Worm (Caenorhabditis elegans): ENCODE measurements around the gene Y43F8B.11.

- TF ChIP-seq nfya-1 (tag; optimal IDR thresholded peaks at IDR 0.05) (no peak), pqm-1 (tag; optimal IDR thresholded peaks at IDR 0.05) (no peak), ceh-45 (GFP tag; IDR thresholded peaks at IDR 0.05) (no peak), pha-4 (tag; optimal IDR thresholded peaks at IDR 0.05) (no peak)
Observed at ce11 chrV:19482535-19482934, 12.1 kb downstream of the Y43F8B.11 start, which contains the start of gene Y43F8B.22.

Measured in whole organism, late embryonic.